Worm (Caenorhabditis elegans) whole organism, young adult: ENCODE measurements around the gene col-104.

Experiments used
- mel-28 ChIP-seq: sonication (generic microtip); optimal IDR thresholded peaks from 2 replicates; lab custom pipeline; 2016; ENCODE audit warnings: borderline replicate concordance, mild to moderate bottlenecking, missing genetic modification characterization, missing compliant biosample characterization
- ztf-25 ChIP-seq: fragments of 200-800 bp; sonication (Bioruptor generic); IDR thresholded peaks from 2 replicates; pipeline ENCODE4 v1.3.6; 2022; ENCODE audit warnings: missing genetic modification reagents, missing genetic modification characterization, missing compliant biosample characterization

DNA sequence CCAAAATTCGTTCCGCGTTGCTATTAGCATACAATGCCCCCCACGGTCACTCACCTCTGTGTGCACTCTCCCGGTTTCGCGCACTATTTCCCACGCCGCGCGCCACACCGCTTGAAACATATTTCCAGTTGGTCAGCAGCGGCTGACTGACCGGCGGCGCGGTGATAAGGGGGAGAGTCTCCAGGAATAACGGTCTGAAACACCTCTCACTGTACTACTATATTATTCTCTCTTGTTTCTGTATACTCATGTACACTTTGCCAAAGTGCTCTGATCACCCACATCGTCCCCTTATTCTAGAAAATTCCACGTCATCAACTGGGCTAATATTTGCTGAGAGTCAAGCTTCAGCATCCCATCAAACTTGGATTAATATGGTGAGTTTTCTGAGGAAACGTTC, 30.8 kb upstream of the col-104 start, which contains the start of gene nhr-41:
- no peak for TF ChIP-seq ztf-25 (GFP tag; lab: Robert Waterston, UW)
- no peak for TF ChIP-seq mel-28 (tag; lab: Kevin White, UChicago)
